Worm (Caenorhabditis elegans): ENCODE results near the gene K04C2.2.

K04C2.2 gene

DNA sequence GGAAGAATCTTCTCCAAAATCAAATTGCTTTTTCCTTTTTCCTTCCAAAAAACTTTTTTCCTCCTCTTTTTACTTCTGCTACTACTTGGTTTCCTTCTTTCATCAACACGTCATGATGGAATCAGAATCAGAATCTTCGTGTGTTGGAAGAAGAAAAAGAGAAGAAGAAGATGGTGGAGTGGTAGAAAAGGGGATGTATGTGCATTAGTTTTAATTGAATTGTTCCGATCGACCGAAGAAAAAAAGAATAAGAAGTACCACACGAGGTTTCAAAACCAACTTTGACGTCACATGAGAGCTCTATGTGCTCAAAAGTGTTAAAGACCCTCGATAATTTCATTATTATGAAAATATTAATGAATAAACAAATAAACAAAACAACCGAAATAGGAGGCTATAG lies 25.3 kb downstream of the K04C2.2 start:
- TF ChIP-seq dve-1 (tag; optimal IDR thresholded peaks at IDR 0.05) (no peak), unc-86 (tag; optimal IDR thresholded peaks at IDR 0.05) (no peak), pha-4 (tag; optimal IDR thresholded peaks at IDR 0.05) (no peak), unc-42 (tag; optimal IDR thresholded peaks at IDR 0.05) (peak; percentile 69), che-1 (tag; optimal IDR thresholded peaks at IDR 0.05) (no peak)

DNA sequence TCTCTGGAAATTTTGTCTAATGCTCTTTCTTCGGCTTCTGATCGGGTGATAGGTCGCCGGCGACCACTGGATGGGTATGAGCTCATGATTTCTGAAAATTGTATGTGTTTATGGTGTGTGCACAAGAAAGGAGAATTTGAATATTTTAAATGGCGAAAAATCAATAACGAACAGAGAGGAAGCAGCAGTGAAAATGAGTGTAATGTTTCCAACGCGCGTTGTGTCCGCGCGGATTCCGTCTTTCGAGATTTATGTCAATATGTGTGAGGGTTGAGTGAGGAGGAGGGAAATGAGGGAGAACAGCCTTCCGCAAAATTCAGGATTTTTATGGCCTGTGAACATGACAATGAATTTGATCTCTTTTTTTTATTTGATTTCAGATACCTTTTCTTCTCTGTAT lies 39.2 kb downstream of the K04C2.2 start, which contains the start of gene flap-1:
Gene flap-1, minus strand, starts transcription at position 101 of the 400 bp plus-strand sequence.
- peak; percentile 45 for TF ChIP-seq ceh-48 (tag; optimal IDR thresholded peaks at IDR 0.05)
- TF ChIP-seq unc-55 (GFP tag; optimal IDR thresholded peaks at IDR 0.05) = peak; percentile 42
- no peak for TF ChIP-seq pax-1 (tag; optimal IDR thresholded peaks at IDR 0.05)
- no peak for TF ChIP-seq ceh-14 (tag; optimal IDR thresholded peaks at IDR 0.05)
- TF ChIP-seq C38D4.7 (GFP tag; optimal IDR thresholded peaks at IDR 0.05) = no peak

DNA sequence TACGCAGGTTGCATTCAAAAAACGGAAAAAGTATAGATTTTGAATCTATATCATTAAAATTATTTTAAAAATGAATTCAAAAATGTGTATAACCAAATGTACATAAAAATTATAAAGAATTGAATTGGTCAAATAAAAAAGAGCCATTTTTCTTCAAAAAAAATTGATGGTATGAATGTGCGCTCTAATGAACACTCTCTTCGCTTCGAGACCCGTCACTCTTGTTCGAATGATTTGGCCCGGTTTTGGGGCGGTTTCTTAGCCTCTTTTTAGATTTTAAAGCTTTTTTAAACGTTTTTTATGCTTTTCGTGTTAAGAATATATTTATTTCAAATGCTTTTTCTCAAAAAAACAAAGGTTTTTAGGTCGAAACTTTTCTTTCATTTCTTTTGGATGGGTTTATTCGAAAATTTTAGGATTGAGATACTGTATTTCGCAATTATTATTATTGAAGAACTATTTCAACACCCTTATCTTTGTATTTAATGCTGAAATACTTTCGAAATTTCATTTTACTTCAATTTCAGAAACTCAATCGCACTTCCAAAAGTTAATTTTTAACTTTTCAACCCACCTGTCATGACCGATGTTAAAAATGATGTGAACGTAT lies 40.1 kb downstream of the K04C2.2 start, which contains the start of gene inf-1:
Gene inf-1, plus strand, starts transcription at position 577 of the 610 bp plus-strand sequence.
- TF ChIP-seq fax-1 (tag; optimal IDR thresholded peaks at IDR 0.05) (no peak), ztf-16 (tag; optimal IDR thresholded peaks at IDR 0.05) (no peak), ceh-18 (tag; optimal IDR thresholded peaks at IDR 0.05) (no peak), fkh-6 (tag; optimal IDR thresholded peaks at IDR 0.05) (no peak), ahr-1 (tag; optimal IDR thresholded peaks at IDR 0.05) (no peak), ama-1 (optimal IDR thresholded peaks at IDR 0.05) (no peak), tbx-7 (tag; optimal IDR thresholded peaks at IDR 0.05) (no peak), hlh-8 (tag; optimal IDR thresholded peaks at IDR 0.05) (no peak), pag-3 (tag; optimal IDR thresholded peaks at IDR 0.05; ENCODE audit: borderline replicate concordance) (no peak), tbx-2 (tag; optimal IDR thresholded peaks at IDR 0.05) (no peak), ceh-6 (GFP tag; optimal IDR thresholded peaks at IDR 0.05) (no peak), zip-5 (tag; optimal IDR thresholded peaks at IDR 0.05) (no peak), fkh-10 (GFP tag; optimal IDR thresholded peaks at IDR 0.05) (no peak), ceh-24 (tag; optimal IDR thresholded peaks at IDR 0.05) (no peak)

DNA sequence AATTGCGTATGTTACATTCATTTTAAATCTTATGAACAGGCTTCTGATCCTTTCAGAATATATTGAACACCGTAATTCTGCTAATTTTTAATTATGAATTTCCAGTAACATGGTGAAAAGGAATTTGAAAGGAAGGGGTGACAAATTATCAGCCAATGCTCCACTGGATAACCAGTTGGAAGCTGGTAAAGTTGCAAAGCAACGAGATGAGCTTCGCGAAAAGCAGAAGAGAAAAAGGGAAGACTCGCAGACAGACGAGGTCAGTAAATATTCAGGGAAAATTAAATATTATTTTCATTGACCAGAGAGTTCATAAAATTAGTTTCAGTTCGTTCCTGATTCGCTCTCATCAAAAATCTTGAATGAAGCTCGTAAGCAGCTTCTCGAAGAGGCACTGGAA lies 42.3 kb downstream of the K04C2.2 start, which contains the start of gene byn-1:
Gene byn-1, plus strand, starts transcription at position 106 of the 400 bp plus-strand sequence.
- TF ChIP-seq sdc-2 (tag; optimal IDR thresholded peaks at IDR 0.05) (no peak), nfya-1 (tag; optimal IDR thresholded peaks at IDR 0.05) (no peak), ceh-22 (tag; optimal IDR thresholded peaks at IDR 0.05) (no peak), tbx-7 (tag; optimal IDR thresholded peaks at IDR 0.05) (no peak), zip-5 (tag; optimal IDR thresholded peaks at IDR 0.05) (no peak), unc-55 (GFP tag; optimal IDR thresholded peaks at IDR 0.05) (no peak), ama-1 (optimal IDR thresholded peaks at IDR 0.05) (no peak), fax-1 (tag; optimal IDR thresholded peaks at IDR 0.05) (no peak), C08G9.2 (tag; optimal IDR thresholded peaks at IDR 0.05) (no peak), ets-4 (tag; optimal IDR thresholded peaks at IDR 0.05) (no peak), hlh-15 (tag; optimal IDR thresholded peaks at IDR 0.05) (no peak), ceh-2 (tag; optimal IDR thresholded peaks at IDR 0.05) (no peak), fkh-6 (tag; optimal IDR thresholded peaks at IDR 0.05) (no peak), pat-9 (tag; optimal IDR thresholded peaks at IDR 0.05) (no peak), ceh-24 (tag; optimal IDR thresholded peaks at IDR 0.05) (no peak), pax-1 (tag; optimal IDR thresholded peaks at IDR 0.05) (no peak), gmeb-2 (tag; optimal IDR thresholded peaks at IDR 0.05) (no peak), eyg-1 (tag; optimal IDR thresholded peaks at IDR 0.05) (no peak), tbx-2 (tag; optimal IDR thresholded peaks at IDR 0.05) (no peak), pha-2 (tag; optimal IDR thresholded peaks at IDR 0.05) (no peak)

All from whole organism, late embryonic.